Fruit fly (Drosophila melanogaster) whole organism, embryonic: ENCODE measurements around the gene fit.

Source experiments
- BEAF-32 ChIP-seq: fragments of 200-800 bp; sonication (Bioruptor generic); optimal IDR thresholded peaks from 3 replicates; lab custom pipeline; 2017; ENCODE audit warnings: missing biosample characterization, missing genetic modification characterization, mild to moderate bottlenecking, moderate library complexity, missing genetic modification reagents
- CG10267 ChIP-seq: fragments of 200-800 bp; sonication (Bioruptor generic); optimal IDR thresholded peaks from 2 replicates; lab custom pipeline; 2018; ENCODE audit warnings: missing biosample characterization, mild to moderate bottlenecking, missing genetic modification characterization, moderate library complexity
- CG11247 ChIP-seq: fragments of 200-800 bp; sonication (Bioruptor generic); IDR thresholded peaks from 2 replicates; pipeline ENCODE4 v1.3.6; 2022; ENCODE audit warnings: missing biosample characterization, missing genetic modification characterization
- CG11504 ChIP-seq: fragments of 200-800 bp; sonication (Bioruptor generic); optimal IDR thresholded peaks from 3 replicates; lab custom pipeline; 2019; ENCODE audit warnings: missing biosample characterization, mild to moderate bottlenecking, missing genetic modification characterization, moderate library complexity
- CG11560 ChIP-seq: fragments of 200-800 bp; sonication (Bioruptor generic); IDR thresholded peaks from 3 replicates; pipeline ENCODE4 v1.3.6; 2022; ENCODE audit warnings: missing biosample characterization, missing genetic modification characterization
- CG12071 ChIP-seq: fragments of 200-800 bp; sonication (Bioruptor generic); optimal IDR thresholded peaks from 3 replicates; lab custom pipeline; 2018; ENCODE audit warnings: missing biosample characterization, mild to moderate bottlenecking, missing genetic modification characterization
- CG1233 ChIP-seq: fragments of 200-800 bp; sonication (Bioruptor generic); optimal IDR thresholded peaks from 4 replicates; lab custom pipeline; 2018; ENCODE audit warnings: missing biosample characterization, mild to moderate bottlenecking, missing genetic modification characterization
- CG12769 ChIP-seq: fragments of 200-800 bp; sonication (Bioruptor generic); optimal IDR thresholded peaks from 2 replicates; lab custom pipeline; 2019; ENCODE audit warnings: missing biosample characterization, mild to moderate bottlenecking, missing genetic modification characterization, moderate library complexity
- CG13624 ChIP-seq: fragments of 200-800 bp; sonication (Bioruptor generic); optimal IDR thresholded peaks from 2 replicates; lab custom pipeline; 2016; ENCODE audit warnings: missing biosample characterization, missing genetic modification characterization
- CG14014 ChIP-seq: fragments of 200-800 bp; sonication (Bioruptor generic); IDR thresholded peaks from 2 replicates; pipeline ENCODE4 v1.3.6; 2022; ENCODE audit warnings: missing biosample characterization, missing genetic modification characterization
- CG16779 ChIP-seq: fragments of 200-800 bp; sonication (Bioruptor generic); IDR thresholded peaks from 2 replicates; pipeline ENCODE4 v1.3.6; 2022; ENCODE audit warnings: missing biosample characterization, missing genetic modification characterization
- CG17802 ChIP-seq: fragments of 200-800 bp; sonication (Bioruptor generic); optimal IDR thresholded peaks from 2 replicates; lab custom pipeline; 2018; ENCODE audit warnings: missing biosample characterization, mild to moderate bottlenecking, missing genetic modification characterization, moderate library complexity
- CG18262 ChIP-seq: fragments of 200-800 bp; optimal IDR thresholded peaks from 3 replicates; lab custom pipeline; 2019; ENCODE audit warnings: missing biosample characterization, mild to moderate bottlenecking, missing genetic modification characterization, moderate library complexity
- CG18619 ChIP-seq: fragments of 200-800 bp; sonication (Bioruptor generic); optimal IDR thresholded peaks from 3 replicates; lab custom pipeline; 2017; ENCODE audit warnings: missing biosample characterization, mild to moderate bottlenecking, missing genetic modification characterization
- CG31365 ChIP-seq: fragments of 200-800 bp; sonication (Bioruptor generic); optimal IDR thresholded peaks from 2 replicates; lab custom pipeline; 2018; ENCODE audit warnings: missing biosample characterization, mild to moderate bottlenecking, missing genetic modification characterization
- CG32772 ChIP-seq: fragments of 200-800 bp; sonication (Bioruptor generic); IDR thresholded peaks from 2 replicates; pipeline ENCODE4 v1.3.6; 2022; ENCODE audit warnings: missing biosample characterization, missing genetic modification characterization
- CG34224 ChIP-seq: fragments of 200-800 bp; sonication (Bioruptor generic); IDR thresholded peaks from 3 replicates; pipeline ENCODE4 v1.3.6; 2022; ENCODE audit warnings: missing biosample characterization, missing genetic modification characterization; ENCODE audit not compliant: partially characterized antibody
- CG4730 ChIP-seq: fragments of 200-800 bp; sonication (Bioruptor generic); IDR thresholded peaks from 2 replicates; pipeline ENCODE4 v1.3.6; 2022; ENCODE audit warnings: missing biosample characterization, missing genetic modification characterization
- CG7271 ChIP-seq: fragments of 200-800 bp; sonication (Bioruptor generic); optimal IDR thresholded peaks from 2 replicates; lab custom pipeline; 2018; ENCODE audit warnings: missing biosample characterization, mild to moderate bottlenecking, missing genetic modification characterization, moderate library complexity
- CG9215 ChIP-seq: fragments of 200-800 bp; sonication (Bioruptor generic); IDR thresholded peaks from 2 replicates; pipeline ENCODE4 v1.3.6; 2022; ENCODE audit warnings: missing biosample characterization, missing genetic modification characterization
- CG9727 ChIP-seq: fragments of 200-800 bp; sonication (Bioruptor generic); optimal IDR thresholded peaks from 3 replicates; lab custom pipeline; 2017; ENCODE audit warnings: missing biosample characterization, mild to moderate bottlenecking, missing genetic modification characterization
- Dek ChIP-seq: fragments of 200-800 bp; sonication (Bioruptor generic); optimal IDR thresholded peaks from 3 replicates; lab custom pipeline; 2019; ENCODE audit warnings: missing biosample characterization, mild to moderate bottlenecking, missing genetic modification characterization, moderate library complexity
- Doc2 ChIP-seq: fragments of 200-800 bp; sonication (Bioruptor generic); IDR thresholded peaks from 2 replicates; pipeline ENCODE4 v1.3.6; 2022; ENCODE audit warnings: missing biosample characterization, missing genetic modification characterization
- Dref ChIP-seq: fragments of 200-800 bp; sonication (Bioruptor generic); IDR thresholded peaks from 2 replicates; pipeline ENCODE4 v1.3.6; 2022; ENCODE audit warnings: missing biosample characterization, missing genetic modification characterization
- Eip74EF ChIP-seq, 2 experiments: fragments of 200-800 bp in 1 of 2; fragments of >200 bp in 1 of 2; sonication (Bioruptor generic) in 1 of 2; optimal IDR thresholded peaks; 2 replicates each; lab custom pipeline; 2017 to 2019; ENCODE audit warnings: missing biosample characterization in 2 of 2, missing genetic modification characterization in 2 of 2, mild to moderate bottlenecking in 1 of 2, moderate library complexity in 1 of 2
- HmgD ChIP-seq: fragments of 200-800 bp; sonication (Bioruptor generic); optimal IDR thresholded peaks from 3 replicates; lab custom pipeline; 2016; ENCODE audit warnings: missing biosample characterization, missing genetic modification characterization
- Hmr ChIP-seq: fragments of 200-800 bp; sonication (Bioruptor generic); optimal IDR thresholded peaks from 3 replicates; lab custom pipeline; 2017; ENCODE audit warnings: mild to moderate bottlenecking, missing biosample characterization, missing genetic modification reagents, missing genetic modification characterization
- Lhr ChIP-seq: fragments of 200-800 bp; sonication (Bioruptor generic); optimal IDR thresholded peaks from 3 replicates; lab custom pipeline; 2017; ENCODE audit warnings: mild to moderate bottlenecking, missing biosample characterization, missing genetic modification reagents, missing genetic modification characterization
- Meics ChIP-seq: fragments of 200-800 bp; sonication (Bioruptor generic); optimal IDR thresholded peaks from 2 replicates; lab custom pipeline; 2017; ENCODE audit warnings: missing biosample characterization, mild to moderate bottlenecking, missing genetic modification characterization
- Six4 ChIP-seq: fragments of 200-800 bp; sonication (Bioruptor generic); optimal IDR thresholded peaks from 2 replicates; lab custom pipeline; 2016; ENCODE audit warnings: missing biosample characterization, missing genetic modification characterization
- ato ChIP-seq: fragments of 200-800 bp; sonication (Bioruptor generic); IDR thresholded peaks from 2 replicates; pipeline ENCODE4 v1.3.6; 2022; ENCODE audit warnings: missing biosample characterization, missing genetic modification characterization; ENCODE audit not compliant: partially characterized antibody
- bsh ChIP-seq, 2 experiments: fragments of 200-800 bp; sonication (Bioruptor generic); optimal IDR thresholded peaks; 2 replicates each; lab custom pipeline; 2017 to 2018; ENCODE audit warnings: mild to moderate bottlenecking in 2 of 2, missing biosample characterization in 2 of 2, missing genetic modification characterization in 2 of 2, moderate library complexity in 1 of 2
- chinmo ChIP-seq: fragments of 200-800 bp; sonication (Bioruptor generic); IDR thresholded peaks from 4 replicates; pipeline ENCODE4 v1.3.6; 2022; ENCODE audit warnings: missing biosample characterization, missing genetic modification characterization; ENCODE audit not compliant: partially characterized antibody
- corto ChIP-seq: fragments of 200-800 bp; sonication (Bioruptor generic); optimal IDR thresholded peaks from 2 replicates; lab custom pipeline; 2016; ENCODE audit warnings: missing biosample characterization, mild to moderate bottlenecking, missing genetic modification characterization, moderate library complexity
- esg ChIP-seq: fragments of 200-800 bp; sonication (Bioruptor generic); conservative IDR thresholded peaks from 2 replicates; pipeline ENCODE4 v1.3.6; 2022; ENCODE audit warnings: missing biosample characterization, missing genetic modification characterization
- gfzf ChIP-seq: fragments of 200-800 bp; sonication (Bioruptor generic); optimal IDR thresholded peaks from 2 replicates; lab custom pipeline; 2016; ENCODE audit warnings: missing biosample characterization, mild to moderate bottlenecking, missing genetic modification characterization, moderate library complexity
- h ChIP-seq: fragments of >200 bp; optimal IDR thresholded peaks from 2 replicates; lab custom pipeline; 2017
- lbe ChIP-seq: fragments of 200-800 bp; sonication (Bioruptor generic); optimal IDR thresholded peaks from 2 replicates; lab custom pipeline; 2016; ENCODE audit warnings: missing biosample characterization, mild to moderate bottlenecking, missing genetic modification characterization
- lov ChIP-seq, 2 experiments: fragments of 200-800 bp in 1 of 2; fragments of >200 bp in 1 of 2; sonication (Bioruptor generic) in 1 of 2; IDR thresholded peaks in 1 of 2; optimal IDR thresholded peaks in 1 of 2; 2 replicates in 1 of 2; 3 replicates in 1 of 2; pipeline versions ENCODE4 v1.3.6 to Lab custom; 2017 to 2022; ENCODE audit warnings: missing biosample characterization in 1 of 2, missing genetic modification characterization in 1 of 2
- mirr ChIP-seq: fragments of 200-800 bp; sonication (Bioruptor generic); optimal IDR thresholded peaks from 3 replicates; lab custom pipeline; 2018; ENCODE audit warnings: missing biosample characterization, mild to moderate bottlenecking, missing genetic modification characterization
- nau ChIP-seq: fragments of 200-800 bp; sonication (Bioruptor generic); optimal IDR thresholded peaks from 3 replicates; lab custom pipeline; 2017; ENCODE audit warnings: missing biosample characterization, mild to moderate bottlenecking, missing genetic modification characterization, missing genetic modification reagents
- nom ChIP-seq: fragments of 200-800 bp; sonication (Bioruptor generic); optimal IDR thresholded peaks from 2 replicates; lab custom pipeline; 2017; ENCODE audit warnings: missing biosample characterization, missing genetic modification characterization, mild to moderate bottlenecking, moderate library complexity, missing genetic modification reagents
- pita ChIP-seq: fragments of 200-800 bp; sonication (Bioruptor generic); optimal IDR thresholded peaks from 2 replicates; lab custom pipeline; 2017; ENCODE audit warnings: missing biosample characterization, mild to moderate bottlenecking, missing genetic modification characterization
- pnt ChIP-seq: fragments of 200-800 bp; sonication (Bioruptor generic); optimal IDR thresholded peaks from 3 replicates; lab custom pipeline; 2016; ENCODE audit warnings: missing biosample characterization, missing genetic modification characterization
- sens-2 ChIP-seq: fragments of 200-800 bp; sonication (Bioruptor generic); IDR thresholded peaks from 2 replicates; pipeline ENCODE4 v1.3.6; 2022; ENCODE audit warnings: missing biosample characterization, missing genetic modification characterization
- sima ChIP-seq: fragments of 200-800 bp; sonication (Bioruptor generic); optimal IDR thresholded peaks from 2 replicates; lab custom pipeline; 2016; ENCODE audit warnings: missing biosample characterization, missing genetic modification characterization
- toy ChIP-seq: fragments of 200-800 bp; sonication (Bioruptor generic); IDR thresholded peaks from 2 replicates; pipeline ENCODE4 v1.3.6; 2022; ENCODE audit warnings: missing biosample characterization, missing genetic modification characterization
- twi ChIP-seq: fragments of 200-800 bp; optimal IDR thresholded peaks from 2 replicates; lab custom pipeline; 2019; ENCODE audit warnings: missing biosample characterization, mild to moderate bottlenecking, missing genetic modification characterization, moderate library complexity

fit gene

DNA sequence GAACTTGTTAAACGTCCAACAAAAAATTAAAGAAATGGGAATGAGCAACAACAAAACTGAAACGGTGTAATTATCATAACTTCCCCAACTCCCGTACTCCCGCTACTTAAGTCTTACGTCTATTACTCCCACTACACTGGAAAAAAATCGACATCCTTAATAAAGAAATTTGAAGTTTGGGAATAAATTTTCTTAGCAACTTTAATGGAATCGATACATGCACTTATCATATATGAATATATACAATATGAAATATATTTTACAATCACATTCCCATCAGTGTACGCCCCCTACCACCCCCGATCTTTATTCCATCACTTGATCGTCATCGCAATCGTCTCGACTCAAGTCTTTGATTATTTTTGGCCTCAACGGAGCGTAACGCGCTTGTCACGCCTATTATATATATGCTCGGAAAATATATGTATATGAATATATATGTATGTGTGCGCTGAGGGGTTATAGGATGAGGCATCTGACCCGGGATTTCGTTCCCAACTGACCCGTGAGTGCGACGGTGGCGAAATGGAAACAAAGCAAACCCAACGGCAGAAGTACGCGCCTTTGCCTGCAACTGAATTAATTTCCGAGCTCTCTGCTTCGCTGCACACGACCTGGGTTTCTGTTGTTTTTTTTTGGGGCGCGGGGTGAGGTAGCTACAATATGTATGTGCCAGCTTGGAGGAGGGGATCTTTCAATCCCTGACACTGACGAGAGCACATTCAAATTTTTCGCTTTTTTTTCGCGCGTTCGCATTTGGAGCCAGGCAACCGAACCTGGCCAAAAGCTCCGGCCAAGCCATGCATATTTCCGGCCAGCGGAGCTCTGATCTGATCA lies 49.8 kb downstream of the fit start (continued):
- no peak for TF ChIP-seq gfzf (GFP tag; lab: Kevin White, UChicago)
- no peak for TF ChIP-seq CG7271 (tag; lab: Kevin White, UChicago)
- TF ChIP-seq sima (GFP tag; lab: Kevin White, UChicago), result no peak
- no peak for TF ChIP-seq lbe (GFP tag; lab: Kevin White, UChicago)
- no peak for TF ChIP-seq lov (optimal IDR thresholded peaks at IDR 0.05; lab: Kevin White, UChicago)
- 0 out of 3 replicates have a peak, but pooled peaks have one; percentile 25 for TF ChIP-seq lov (GFP tag; IDR thresholded peaks at IDR 0.05; lab: Robert Waterston, UW)
- TF ChIP-seq twi, result peak; percentile 13
- TF ChIP-seq Dref, result no peak
- TF ChIP-seq CG14014 (GFP tag; lab: Robert Waterston, UW), result no peak
- peak; percentile 26 for TF ChIP-seq CG11504 (tag; lab: Kevin White, UChicago)
- peak; percentile 47 for TF ChIP-seq CG32772 (GFP tag; lab: Robert Waterston, UW)
- TF ChIP-seq corto, result no peak
- TF ChIP-seq CG10267 (tag; lab: Kevin White, UChicago), result peak; percentile 18
- TF ChIP-seq CG18619, result no peak
- TF ChIP-seq Six4 (GFP tag; lab: Kevin White, UChicago), result no peak
- no peak for TF ChIP-seq CG16779 (GFP tag; lab: Robert Waterston, UW)
- no peak for TF ChIP-seq CG9215 (GFP tag; lab: Robert Waterston, UW)
- TF ChIP-seq CG18262 (tag; lab: Kevin White, UChicago), result peak; percentile 75
- no peak for TF ChIP-seq toy
- TF ChIP-seq CG11560 (tag; lab: Robert Waterston, UW), result no peak
- no peak for TF ChIP-seq pnt
- no peak for TF ChIP-seq CG1233
- no peak for TF ChIP-seq CG17802 (tag; lab: Kevin White, UChicago)
- no peak for TF ChIP-seq esg (GFP tag; lab: Robert Waterston, UW)
- no peak for TF ChIP-seq CG12071 (GFP tag; lab: Kevin White, UChicago)
- no peak for TF ChIP-seq h (lab: Kevin White, UChicago)
- peak; percentile 36 for TF ChIP-seq CG9727 (GFP tag; lab: Kevin White, UChicago)
- TF ChIP-seq chinmo, result 0 out of 4 replicates have a peak, but pooled peaks have one; percentile 26
- no peak for TF ChIP-seq Hmr
- no peak for TF ChIP-seq CG34224 (GFP tag; lab: Robert Waterston, UW)
- TF ChIP-seq CG31365, result no peak
- TF ChIP-seq mirr (GFP tag; lab: Kevin White, UChicago), result no peak
- no peak for TF ChIP-seq HmgD
- no peak for TF ChIP-seq Dek
- TF ChIP-seq pita (GFP tag; lab: Kevin White, UChicago), result no peak
- peak in 1 of 2 experiments; percentile 78 for TF ChIP-seq bsh (GFP tag; optimal IDR thresholded peaks at IDR 0.05; lab: Kevin White, UChicago)
- no peak for TF ChIP-seq nom (GFP tag; lab: Kevin White, UChicago)
- TF ChIP-seq CG11247, result no peak
- TF ChIP-seq Lhr, result no peak
- TF ChIP-seq Eip74EF (GFP tag; optimal IDR thresholded peaks at IDR 0.05; lab: Kevin White, UChicago), result peak in 1 of 2 experiments; percentile 19
- TF ChIP-seq nau (GFP tag; lab: Kevin White, UChicago), result no peak
- no peak for TF ChIP-seq CG13624
- no peak for TF ChIP-seq sens-2
- no peak for TF ChIP-seq Doc2 (GFP tag; lab: Robert Waterston, UW)
- TF ChIP-seq BEAF-32 (GFP tag; lab: Kevin White, UChicago), result no peak
- no peak; the same call in 1 of the 2 replicates for TF ChIP-seq CG4730 (GFP tag; lab: Robert Waterston, UW)
- TF ChIP-seq ato (GFP tag; lab: Robert Waterston, UW), result no peak
- TF ChIP-seq Meics (GFP tag; lab: Kevin White, UChicago), result no peak
- TF ChIP-seq CG12769 (tag; lab: Kevin White, UChicago), result peak; percentile 17
